Fruit fly (Drosophila melanogaster): Measurements from ENCODE around the gene CG32756.
"Not testable (repeated sequence)": the region's sequence is repeated elsewhere in the genome, so short reads cannot be mapped to it uniquely, and the experiment has no call there.

dm6 chrX:5942306-5942705 lies 3.2 kb upstream of the CG32756 start, which contains the start of gene CG12728:
- TF ChIP-seq CG8478, CTCF (optimal IDR thresholded peaks at IDR 0.05): not testable (repeated sequence)
